Fruit fly (Drosophila melanogaster) whole organism, prepupa: ENCODE data around the gene org-1.
A peak's percentile ranks its signal among the peaks of the same experiment; 100 is the strongest.

Source experiments
- Blimp-1 ChIP-seq: fragments of 200-800 bp; sonication (Bioruptor generic); optimal IDR thresholded peaks from 3 replicates; lab custom pipeline; 2017; ENCODE audit warnings: missing biosample characterization, missing genetic modification characterization, mild to moderate bottlenecking, moderate library complexity, missing genetic modification reagents
- CG10631 ChIP-seq: fragments of 200-800 bp; sonication (Bioruptor generic); optimal IDR thresholded peaks from 2 replicates; lab custom pipeline; 2016; ENCODE audit warnings: missing biosample characterization, missing genetic modification characterization
- CG10669 ChIP-seq: fragments of 200-800 bp; sonication (Bioruptor generic); optimal IDR thresholded peaks from 3 replicates; lab custom pipeline; 2018; ENCODE audit warnings: missing biosample characterization, mild to moderate bottlenecking, missing genetic modification characterization, moderate library complexity
- CG11294 ChIP-seq: fragments of 200-800 bp; sonication (Bioruptor generic); IDR thresholded peaks from 2 replicates; pipeline ENCODE4 v1.3.6; 2022; ENCODE audit warnings: missing biosample characterization, missing genetic modification characterization
- CG11762 ChIP-seq: fragments of 200-800 bp; sonication (Bioruptor generic); optimal IDR thresholded peaks from 3 replicates; lab custom pipeline; 2016; ENCODE audit warnings: missing biosample characterization, missing genetic modification characterization; ENCODE audit not compliant: insufficient read depth
- CG11902 ChIP-seq: fragments of 200-800 bp; sonication (Bioruptor generic); optimal IDR thresholded peaks from 3 replicates; lab custom pipeline; 2016; ENCODE audit warnings: missing biosample characterization, missing genetic modification characterization
- CG15336 ChIP-seq: fragments of 200-800 bp; sonication (Bioruptor generic); IDR thresholded peaks from 2 replicates; pipeline ENCODE4 v1.3.6; 2022; ENCODE audit warnings: missing biosample characterization, missing genetic modification characterization
- CG1621 ChIP-seq: fragments of 200-800 bp; sonication (Bioruptor generic); optimal IDR thresholded peaks from 3 replicates; lab custom pipeline; 2018; ENCODE audit warnings: missing biosample characterization, mild to moderate bottlenecking, missing genetic modification characterization
- CG16779 ChIP-seq: fragments of 200-800 bp; sonication (Bioruptor generic); optimal IDR thresholded peaks from 3 replicates; lab custom pipeline; 2017; ENCODE audit warnings: missing biosample characterization, mild to moderate bottlenecking, missing genetic modification characterization
- CG3032 ChIP-seq: fragments of 200-800 bp; optimal IDR thresholded peaks from 2 replicates; lab custom pipeline; 2019; ENCODE audit warnings: missing biosample characterization, mild to moderate bottlenecking, missing genetic modification characterization, moderate library complexity
- CG31627 ChIP-seq: fragments of 200-800 bp; sonication (Bioruptor generic); optimal IDR thresholded peaks from 3 replicates; lab custom pipeline; 2016; ENCODE audit warnings: missing biosample characterization, missing genetic modification characterization
- CG32006 ChIP-seq: fragments of 200-800 bp; sonication (Bioruptor generic); optimal IDR thresholded peaks from 3 replicates; lab custom pipeline; 2017; ENCODE audit warnings: missing biosample characterization, mild to moderate bottlenecking, missing genetic modification characterization
- CG34406 ChIP-seq: fragments of 200-800 bp; sonication (Bioruptor generic); optimal IDR thresholded peaks from 3 replicates; lab custom pipeline; 2016; ENCODE audit warnings: missing biosample characterization, missing genetic modification characterization
- CG3919 ChIP-seq: fragments of 200-800 bp; sonication (Bioruptor generic); optimal IDR thresholded peaks from 3 replicates; lab custom pipeline; 2016; ENCODE audit warnings: missing biosample characterization, missing genetic modification characterization
- CG4318 ChIP-seq: fragments of 200-800 bp; sonication (Bioruptor generic); optimal IDR thresholded peaks from 3 replicates; lab custom pipeline; 2017; ENCODE audit warnings: missing biosample characterization, mild to moderate bottlenecking, missing genetic modification characterization
- CG6276 ChIP-seq: fragments of 200-800 bp; sonication (Bioruptor generic); optimal IDR thresholded peaks from 2 replicates; lab custom pipeline; 2017; ENCODE audit warnings: missing biosample characterization, mild to moderate bottlenecking, missing genetic modification characterization
- CG6808 ChIP-seq: fragments of 200-800 bp; sonication (Bioruptor generic); optimal IDR thresholded peaks from 3 replicates; lab custom pipeline; 2017; ENCODE audit warnings: missing biosample characterization, missing genetic modification characterization, mild to moderate bottlenecking, moderate library complexity, missing genetic modification reagents
- CG6854 ChIP-seq: fragments of 200-800 bp; sonication (Bioruptor generic); optimal IDR thresholded peaks from 2 replicates; lab custom pipeline; 2017; ENCODE audit warnings: missing biosample characterization, mild to moderate bottlenecking, missing genetic modification characterization
- CG7368 ChIP-seq: fragments of 200-800 bp; sonication (Bioruptor generic); optimal IDR thresholded peaks from 3 replicates; lab custom pipeline; 2016; ENCODE audit warnings: missing biosample characterization, missing genetic modification characterization
- CG8119 ChIP-seq: fragments of 200-800 bp; sonication (Bioruptor generic); IDR thresholded peaks from 3 replicates; pipeline ENCODE4 v1.3.6; 2022; ENCODE audit warnings: missing biosample characterization, missing genetic modification characterization
- CG8319 ChIP-seq: fragments of 200-800 bp; sonication (Bioruptor generic); optimal IDR thresholded peaks from 3 replicates; lab custom pipeline; 2016; ENCODE audit warnings: missing biosample characterization, missing genetic modification characterization
- CG9139 ChIP-seq: fragments of 200-800 bp; sonication (Bioruptor generic); optimal IDR thresholded peaks from 3 replicates; lab custom pipeline; 2017; ENCODE audit warnings: missing biosample characterization, mild to moderate bottlenecking, missing genetic modification characterization
- Eip75B ChIP-seq: fragments of 200-800 bp; sonication (Bioruptor generic); optimal IDR thresholded peaks from 3 replicates; lab custom pipeline; 2016; ENCODE audit warnings: missing biosample characterization, missing genetic modification characterization
- Eip78C ChIP-seq: fragments of 200-800 bp; sonication (Bioruptor generic); peaks from one replicate; lab custom pipeline; 2016; ENCODE audit warnings: missing biosample characterization, missing genetic modification characterization
- Eip93F ChIP-seq: fragments of 200-800 bp; sonication (Bioruptor generic); optimal IDR thresholded peaks from 2 replicates; lab custom pipeline; 2016; ENCODE audit warnings: missing biosample characterization, mild to moderate bottlenecking, missing genetic modification characterization
- Ets21C ChIP-seq: fragments of 200-800 bp; sonication (Bioruptor generic); optimal IDR thresholded peaks from 3 replicates; lab custom pipeline; 2016; ENCODE audit warnings: missing biosample characterization, missing genetic modification characterization
- Ets96B ChIP-seq: fragments of 200-800 bp; optimal IDR thresholded peaks from 2 replicates; lab custom pipeline; 2019; ENCODE audit warnings: missing biosample characterization, mild to moderate bottlenecking, missing genetic modification characterization, moderate library complexity
- Gug ChIP-seq: fragments of 200-800 bp; sonication (Bioruptor generic); IDR thresholded peaks from 2 replicates; pipeline ENCODE4 v1.3.6; 2022; ENCODE audit warnings: missing biosample characterization, missing genetic modification characterization
- Hr38 ChIP-seq: sonication (Bioruptor generic); optimal IDR thresholded peaks from 2 replicates; lab custom pipeline; 2016; ENCODE audit warnings: missing biosample characterization, missing genetic modification characterization
- Hr39 ChIP-seq: fragments of 200-800 bp; sonication (Bioruptor generic); optimal IDR thresholded peaks from 2 replicates; lab custom pipeline; 2016; ENCODE audit warnings: missing biosample characterization, missing genetic modification characterization
- Hr4 ChIP-seq: fragments of 200-800 bp; sonication (Bioruptor generic); optimal IDR thresholded peaks from 3 replicates; lab custom pipeline; 2016; ENCODE audit warnings: missing biosample characterization, missing genetic modification characterization
- Lpt ChIP-seq: fragments of 200-800 bp; sonication (Bioruptor generic); optimal IDR thresholded peaks from 3 replicates; lab custom pipeline; 2016; ENCODE audit warnings: missing biosample characterization, missing genetic modification characterization
- Met ChIP-seq: fragments of 200-800 bp; sonication (Bioruptor generic); optimal IDR thresholded peaks from 3 replicates; lab custom pipeline; 2016; ENCODE audit warnings: missing biosample characterization, missing genetic modification characterization
- OdsH ChIP-seq: fragments of 200-800 bp; sonication (Bioruptor generic); optimal IDR thresholded peaks from 3 replicates; lab custom pipeline; 2016; ENCODE audit warnings: missing biosample characterization, missing genetic modification characterization
- Smox ChIP-seq: fragments of 200-800 bp; sonication (Bioruptor generic); optimal IDR thresholded peaks from 3 replicates; lab custom pipeline; 2016; ENCODE audit warnings: missing biosample characterization, missing genetic modification characterization
- Sox14 ChIP-seq: fragments of 200-800 bp; sonication (Bioruptor generic); optimal IDR thresholded peaks from 3 replicates; lab custom pipeline; 2016; ENCODE audit warnings: missing biosample characterization, missing genetic modification characterization
- Sox15 ChIP-seq: fragments of 200-800 bp; sonication (Bioruptor generic); optimal IDR thresholded peaks from 3 replicates; lab custom pipeline; 2016; ENCODE audit warnings: missing biosample characterization, missing genetic modification characterization
- achi ChIP-seq: fragments of 200-800 bp; sonication (Bioruptor generic); optimal IDR thresholded peaks from 3 replicates; lab custom pipeline; 2016; ENCODE audit warnings: missing biosample characterization, missing genetic modification characterization
- cyc ChIP-seq: fragments of 200-800 bp; sonication (Bioruptor generic); optimal IDR thresholded peaks from 3 replicates; lab custom pipeline; 2016; ENCODE audit warnings: missing biosample characterization, missing genetic modification characterization
- dac ChIP-seq: fragments of 200-800 bp; sonication (Bioruptor generic); optimal IDR thresholded peaks from 2 replicates; lab custom pipeline; 2017; ENCODE audit warnings: missing biosample characterization, mild to moderate bottlenecking, missing genetic modification characterization
- dsx ChIP-seq: fragments of 200-800 bp; optimal IDR thresholded peaks from 3 replicates; lab custom pipeline; 2019; ENCODE audit warnings: missing biosample characterization, mild to moderate bottlenecking, missing genetic modification characterization, moderate library complexity; ENCODE audit not compliant: poor library complexity, severe bottlenecking
- esn ChIP-seq: fragments of 200-800 bp; sonication (Bioruptor generic); optimal IDR thresholded peaks from 2 replicates; lab custom pipeline; 2016; ENCODE audit warnings: missing biosample characterization, mild to moderate bottlenecking, missing genetic modification characterization, moderate library complexity
- fd59A ChIP-seq: fragments of 200-800 bp; sonication (Bioruptor generic); optimal IDR thresholded peaks from 2 replicates; lab custom pipeline; 2017; ENCODE audit warnings: missing biosample characterization, mild to moderate bottlenecking, missing genetic modification characterization, missing genetic modification reagents
- fd85E ChIP-seq: fragments of 200-800 bp; sonication (Bioruptor generic); optimal IDR thresholded peaks from 3 replicates; lab custom pipeline; 2016; ENCODE audit warnings: missing biosample characterization, missing genetic modification characterization
- net ChIP-seq: fragments of 200-800 bp; sonication (Bioruptor generic); optimal IDR thresholded peaks from 3 replicates; lab custom pipeline; 2016; ENCODE audit warnings: missing biosample characterization, missing genetic modification characterization
- pdm3 ChIP-seq: fragments of 200-800 bp; sonication (Bioruptor generic); optimal IDR thresholded peaks from 3 replicates; lab custom pipeline; 2016; ENCODE audit warnings: missing biosample characterization, missing genetic modification characterization
- salr ChIP-seq, 2 experiments: fragments of 200-800 bp; sonication (Bioruptor generic); optimal IDR thresholded peaks; 3 replicates each; lab custom pipeline; 2016 to 2018; ENCODE audit warnings: missing biosample characterization in 2 of 2, missing genetic modification characterization in 2 of 2, mild to moderate bottlenecking in 1 of 2
- spab ChIP-seq: fragments of 200-800 bp; sonication (Bioruptor generic); optimal IDR thresholded peaks from 2 replicates; lab custom pipeline; 2017; ENCODE audit warnings: missing biosample characterization, mild to moderate bottlenecking, missing genetic modification characterization, missing genetic modification reagents
- ss ChIP-seq, 2 experiments: fragments of 200-800 bp; sonication (Bioruptor generic); optimal IDR thresholded peaks; 2 replicates in 1 of 2; 3 replicates in 1 of 2; lab custom pipeline; 2017 to 2018; ENCODE audit warnings: mild to moderate bottlenecking in 2 of 2, missing biosample characterization in 2 of 2, missing genetic modification characterization in 2 of 2, moderate library complexity in 1 of 2
- svp ChIP-seq: fragments of 200-800 bp; sonication (Bioruptor generic); peaks from one replicate; lab custom pipeline; 2016; ENCODE audit warnings: missing biosample characterization, missing genetic modification characterization

org-1 gene

dm6 chrX:8398177-8399018, 56.5 kb downstream of the org-1 start, which contains the start of gene CG10555:
Gene CG10555 (plus strand): TSS chrX:8398940.
- TF ChIP-seq CG10631 (GFP tag; lab: Kevin White, UChicago): peak; percentile 84
- TF ChIP-seq CG11902 (GFP tag; lab: Kevin White, UChicago): peak; percentile 75
- peak; percentile 66 for TF ChIP-seq CG3919 (GFP tag; lab: Kevin White, UChicago)
- TF ChIP-seq cyc (GFP tag; lab: Kevin White, UChicago): peak; percentile 84
- TF ChIP-seq Ets96B: peak; percentile 54
- peak; percentile 66 for TF ChIP-seq dac (GFP tag; lab: Kevin White, UChicago)
- peak; percentile 27 for TF ChIP-seq CG11762 (GFP tag; lab: Kevin White, UChicago)
- TF ChIP-seq net: peak; percentile 49
- TF ChIP-seq Sox15 (GFP tag; lab: Kevin White, UChicago): peak; percentile 81
- peak; percentile 11; the same call in 1 of the 2 replicates for TF ChIP-seq Gug (GFP tag; lab: Robert Waterston, UW)
- peak in 1 of 2 experiments; percentile 50 for TF ChIP-seq ss (GFP tag; optimal IDR thresholded peaks at IDR 0.05; lab: Kevin White, UChicago)
- peak; percentile 85 for TF ChIP-seq svp
- TF ChIP-seq dsx (GFP tag; lab: Kevin White, UChicago): peak; percentile 16
- TF ChIP-seq OdsH (GFP tag; lab: Kevin White, UChicago): peak; percentile 74
- TF ChIP-seq Met: peak; percentile 76
- no peak for TF ChIP-seq CG16779 (tag; lab: Kevin White, UChicago)
- peak; percentile 59 for TF ChIP-seq Eip75B (GFP tag; lab: Kevin White, UChicago)
- peak; percentile 61 for TF ChIP-seq CG34406 (GFP tag; lab: Kevin White, UChicago)
- TF ChIP-seq Smox (GFP tag; lab: Kevin White, UChicago): peak; percentile 78
- TF ChIP-seq CG11294 (GFP tag; lab: Robert Waterston, UW): peak; percentile 73; the same call in 1 of the 2 replicates
- TF ChIP-seq CG3032 (tag; lab: Kevin White, UChicago): peak; percentile 74
- TF ChIP-seq Eip78C (GFP tag; lab: Kevin White, UChicago): peak; percentile 73
- TF ChIP-seq Ets21C: peak; percentile 89
- peak; percentile 90 for TF ChIP-seq CG31627 (GFP tag; lab: Kevin White, UChicago)
- TF ChIP-seq achi: peak; percentile 64
- peak; percentile 70 for TF ChIP-seq CG15336
- TF ChIP-seq pdm3: peak; percentile 86
- TF ChIP-seq CG4318 (GFP tag; lab: Kevin White, UChicago): peak; percentile 76
- TF ChIP-seq CG6276 (GFP tag; lab: Kevin White, UChicago): peak; percentile 32
- peak; percentile 46 for TF ChIP-seq fd85E (GFP tag; lab: Kevin White, UChicago)
- peak; percentile 35 for TF ChIP-seq CG1621 (tag; lab: Kevin White, UChicago)
- peak; percentile 36 for TF ChIP-seq CG7368 (GFP tag; lab: Kevin White, UChicago)
- TF ChIP-seq CG10669 (GFP tag; lab: Kevin White, UChicago): peak; percentile 62
- TF ChIP-seq esn (GFP tag; lab: Kevin White, UChicago): peak; percentile 87
- TF ChIP-seq CG8319 (GFP tag; lab: Kevin White, UChicago): peak; percentile 52
- TF ChIP-seq Blimp-1 (GFP tag; lab: Kevin White, UChicago): peak; percentile 40
- TF ChIP-seq fd59A: peak; percentile 73
- peak; percentile 65 for TF ChIP-seq CG6808 (GFP tag; lab: Kevin White, UChicago)
- TF ChIP-seq CG9139 (GFP tag; lab: Kevin White, UChicago): no peak
- peak; percentile 63 to 73 for TF ChIP-seq salr (GFP tag; optimal IDR thresholded peaks at IDR 0.05; lab: Kevin White, UChicago)
- TF ChIP-seq CG32006: peak; percentile 79
- TF ChIP-seq Hr39 (GFP tag; lab: Kevin White, UChicago): peak; percentile 90
- no peak for TF ChIP-seq Hr38 (GFP tag; lab: Kevin White, UChicago)
- no peak for TF ChIP-seq Eip93F
- TF ChIP-seq CG8119 (GFP tag; lab: Robert Waterston, UW): peak; percentile 67
- peak; percentile 85 for TF ChIP-seq Sox14
- TF ChIP-seq Hr4 (GFP tag; lab: Kevin White, UChicago): peak; percentile 72
- TF ChIP-seq Lpt (GFP tag; lab: Kevin White, UChicago): peak; percentile 27
- no peak for TF ChIP-seq CG6854
- TF ChIP-seq spab (GFP tag; lab: Kevin White, UChicago): no peak
